Fruit fly (Drosophila melanogaster) whole organism, embryonic: ENCODE data around the gene Neu2.

ENCODE experiments used
- Bgb ChIP-seq: fragments of 200-800 bp; sonication (Bioruptor generic); IDR thresholded peaks from 2 replicates; pipeline ENCODE4 v1.3.6; 2022; ENCODE audit warnings: missing biosample characterization, missing genetic modification characterization; ENCODE audit not compliant: partially characterized antibody
- BtbVII ChIP-seq: fragments of 200-800 bp; sonication (Bioruptor generic); optimal IDR thresholded peaks from 3 replicates; lab custom pipeline; 2017; ENCODE audit warnings: missing biosample characterization, mild to moderate bottlenecking, missing genetic modification characterization
- CG10321 ChIP-seq: fragments of 200-800 bp; sonication (Bioruptor generic); IDR thresholded peaks from 2 replicates; pipeline ENCODE4 v1.3.6; 2022; ENCODE audit warnings: missing biosample characterization, missing genetic modification characterization
- CG10565 ChIP-seq: fragments of 200-800 bp; sonication (Bioruptor generic); optimal IDR thresholded peaks from 3 replicates; lab custom pipeline; 2016; ENCODE audit warnings: missing biosample characterization, mild to moderate bottlenecking, missing genetic modification characterization
- CG10959 ChIP-seq: fragments of 200-800 bp; sonication (Bioruptor generic); IDR thresholded peaks from 2 replicates; pipeline ENCODE4 v1.3.6; 2022; ENCODE audit warnings: missing biosample characterization, missing genetic modification characterization
- CG13624 ChIP-seq: fragments of 200-800 bp; sonication (Bioruptor generic); optimal IDR thresholded peaks from 2 replicates; lab custom pipeline; 2016; ENCODE audit warnings: missing biosample characterization, missing genetic modification characterization
- CG13894 ChIP-seq: fragments of 200-800 bp; sonication (Bioruptor generic); optimal IDR thresholded peaks from 3 replicates; lab custom pipeline; 2018; ENCODE audit warnings: missing biosample characterization, mild to moderate bottlenecking, missing genetic modification characterization, moderate library complexity
- CG15073 ChIP-seq: fragments of 200-800 bp; sonication (Bioruptor generic); optimal IDR thresholded peaks from 2 replicates; lab custom pipeline; 2016; ENCODE audit warnings: missing biosample characterization, missing genetic modification characterization
- CG15479 ChIP-seq: fragments of 200-800 bp; sonication (Bioruptor generic); optimal IDR thresholded peaks from 3 replicates; lab custom pipeline; 2019; ENCODE audit warnings: missing biosample characterization, mild to moderate bottlenecking, missing genetic modification characterization, moderate library complexity
- CG17186 ChIP-seq: fragments of 200-800 bp; sonication (Bioruptor generic); optimal IDR thresholded peaks from 3 replicates; lab custom pipeline; 2017; ENCODE audit warnings: missing biosample characterization, missing genetic modification reagents, missing genetic modification characterization
- CG17361 ChIP-seq: fragments of 200-800 bp; sonication (Bioruptor generic); IDR thresholded peaks from 3 replicates; pipeline ENCODE4 v1.3.6; 2022; ENCODE audit warnings: missing biosample characterization, missing genetic modification characterization
- CG2116 ChIP-seq: fragments of 200-800 bp; sonication (Bioruptor generic); optimal IDR thresholded peaks from 3 replicates; lab custom pipeline; 2018; ENCODE audit warnings: missing biosample characterization, mild to moderate bottlenecking, missing genetic modification characterization
- CG2120 ChIP-seq: fragments of 200-800 bp; sonication (Bioruptor generic); optimal IDR thresholded peaks from 3 replicates; lab custom pipeline; 2016; ENCODE audit warnings: missing biosample characterization, missing genetic modification characterization
- CG3847 ChIP-seq: fragments of 200-800 bp; sonication (Bioruptor generic); IDR thresholded peaks from 2 replicates; pipeline ENCODE4 v1.3.6; 2022; ENCODE audit warnings: missing biosample characterization, missing genetic modification characterization
- CG4424 ChIP-seq: fragments of 200-800 bp; sonication (Bioruptor generic); optimal IDR thresholded peaks from 3 replicates; lab custom pipeline; 2016; ENCODE audit warnings: missing biosample characterization, missing genetic modification characterization
- CG4617 ChIP-seq: fragments of 200-800 bp; sonication (Bioruptor generic); optimal IDR thresholded peaks from 3 replicates; lab custom pipeline; 2016; ENCODE audit warnings: missing biosample characterization, missing genetic modification characterization, borderline replicate concordance
- CG4707 ChIP-seq: fragments of 200-800 bp; sonication (Bioruptor generic); optimal IDR thresholded peaks from 2 replicates; lab custom pipeline; 2018; ENCODE audit warnings: missing biosample characterization, mild to moderate bottlenecking, missing genetic modification characterization, moderate library complexity
- CG4854 ChIP-seq: fragments of 200-800 bp; sonication (Bioruptor generic); optimal IDR thresholded peaks from 2 replicates; lab custom pipeline; 2016; ENCODE audit warnings: missing biosample characterization, missing genetic modification characterization, inconsistent platforms
- CG5180 ChIP-seq: fragments of 200-800 bp; sonication (Bioruptor generic); optimal IDR thresholded peaks from 3 replicates; lab custom pipeline; 2017; ENCODE audit warnings: missing biosample characterization, missing genetic modification characterization, mild to moderate bottlenecking, moderate library complexity, missing genetic modification reagents
- CG6689 ChIP-seq: fragments of 200-800 bp; sonication (Bioruptor generic); IDR thresholded peaks from 2 replicates; pipeline ENCODE4 v1.3.6; 2022; ENCODE audit warnings: missing biosample characterization, missing genetic modification characterization
- CG7556 ChIP-seq: fragments of 200-800 bp; sonication (Bioruptor generic); optimal IDR thresholded peaks from 2 replicates; lab custom pipeline; 2017; ENCODE audit warnings: missing biosample characterization, mild to moderate bottlenecking, missing genetic modification characterization
- CG7963 ChIP-seq: fragments of 200-800 bp; sonication (Bioruptor generic); IDR thresholded peaks from 3 replicates; pipeline ENCODE4 v1.3.6; 2022; ENCODE audit warnings: missing biosample characterization, missing genetic modification characterization; ENCODE audit not compliant: partially characterized antibody
- CG7987 ChIP-seq: fragments of 200-800 bp; sonication (Bioruptor generic); optimal IDR thresholded peaks from 2 replicates; lab custom pipeline; 2018; ENCODE audit warnings: missing biosample characterization, mild to moderate bottlenecking, missing genetic modification characterization, moderate library complexity
- CG8290 ChIP-seq, 3 experiments: fragments of 200-800 bp; sonication (Bioruptor generic); optimal IDR thresholded peaks; 2 replicates each; lab custom pipeline; 2016 to 2019; ENCODE audit warnings: missing biosample characterization in 3 of 3, missing genetic modification characterization in 3 of 3, mild to moderate bottlenecking in 2 of 3, moderate library complexity in 1 of 3
- CG9215 ChIP-seq: fragments of 200-800 bp; sonication (Bioruptor generic); IDR thresholded peaks from 2 replicates; pipeline ENCODE4 v1.3.6; 2022; ENCODE audit warnings: missing biosample characterization, missing genetic modification characterization
- CG9876 ChIP-seq: fragments of 200-800 bp; sonication (Bioruptor generic); optimal IDR thresholded peaks from 2 replicates; lab custom pipeline; 2016; ENCODE audit warnings: missing biosample characterization, missing genetic modification characterization
- CkIIα-i1 ChIP-seq: fragments of 200-800 bp; sonication (Bioruptor generic); IDR thresholded peaks from 2 replicates; pipeline ENCODE4 v1.3.6; 2022; ENCODE audit warnings: missing biosample characterization, missing genetic modification characterization
- Dek ChIP-seq: fragments of 200-800 bp; sonication (Bioruptor generic); optimal IDR thresholded peaks from 3 replicates; lab custom pipeline; 2019; ENCODE audit warnings: missing biosample characterization, mild to moderate bottlenecking, missing genetic modification characterization, moderate library complexity
- Dll ChIP-seq: fragments of 200-800 bp; sonication (Bioruptor generic); IDR thresholded peaks from 4 replicates; pipeline ENCODE4 v1.3.6; 2022; ENCODE audit warnings: missing biosample characterization, missing genetic modification characterization; ENCODE audit not compliant: partially characterized antibody
- Doc3 ChIP-seq: fragments of 200-800 bp; sonication (Bioruptor generic); IDR thresholded peaks from 3 replicates; pipeline ENCODE4 v1.3.6; 2022; ENCODE audit warnings: missing biosample characterization, missing genetic modification characterization; ENCODE audit not compliant: partially characterized antibody
- HHEX ChIP-seq: fragments of 200-800 bp; sonication (Bioruptor generic); optimal IDR thresholded peaks from 3 replicates; lab custom pipeline; 2017; ENCODE audit warnings: missing biosample characterization, mild to moderate bottlenecking, missing genetic modification characterization, missing genetic modification reagents
- Pdp1 ChIP-seq, 2 experiments: fragments of 200-800 bp; sonication (Bioruptor generic); optimal IDR thresholded peaks; 3 replicates each; lab custom pipeline; 2016; ENCODE audit warnings: missing biosample characterization in 2 of 2, missing genetic modification characterization in 2 of 2, mild to moderate bottlenecking in 1 of 2, moderate library complexity in 1 of 2
- Ravus ChIP-seq: fragments of 200-800 bp; sonication (Bioruptor generic); IDR thresholded peaks from 2 replicates; pipeline ENCODE4 v1.3.6; 2022; ENCODE audit warnings: missing biosample characterization, missing genetic modification characterization
- Rfx ChIP-seq: fragments of 200-800 bp; sonication (Bioruptor generic); IDR thresholded peaks from 2 replicates; pipeline ENCODE4 v1.3.6; 2022; ENCODE audit warnings: missing biosample characterization, missing genetic modification characterization
- Ssrp ChIP-seq: fragments of 200-800 bp; sonication (Bioruptor generic); optimal IDR thresholded peaks from 2 replicates; lab custom pipeline; 2018; ENCODE audit warnings: missing biosample characterization, mild to moderate bottlenecking, missing genetic modification characterization, moderate library complexity
- Stat92E ChIP-seq, 3 experiments: fragments of >200 bp in 2 of 3; fragments of 200-800 bp in 1 of 3; sonication (Bioruptor generic) in 1 of 3; optimal IDR thresholded peaks; 2 replicates each; lab custom pipeline; 2017 to 2019; ENCODE audit warnings: missing biosample characterization in 3 of 3, missing genetic modification characterization in 3 of 3, mild to moderate bottlenecking in 1 of 3, moderate library complexity in 1 of 3
- TFAM ChIP-seq: fragments of 200-800 bp; sonication (Bioruptor generic); optimal IDR thresholded peaks from 2 replicates; lab custom pipeline; 2017; ENCODE audit warnings: missing biosample characterization, missing genetic modification characterization, inconsistent platforms
- ase ChIP-seq: fragments of 200-800 bp; sonication (Bioruptor generic); IDR thresholded peaks from 3 replicates; pipeline ENCODE4 v1.3.6; 2022; ENCODE audit warnings: missing biosample characterization, missing genetic modification characterization
- btn ChIP-seq: fragments of 200-800 bp; sonication (Bioruptor generic); optimal IDR thresholded peaks from 2 replicates; lab custom pipeline; 2016; ENCODE audit warnings: missing biosample characterization, missing genetic modification characterization
- ems ChIP-seq: fragments of 200-800 bp; sonication (Bioruptor generic); optimal IDR thresholded peaks from 3 replicates; lab custom pipeline; 2016; ENCODE audit warnings: missing biosample characterization, missing genetic modification characterization
- fd96Cb ChIP-seq: fragments of 200-800 bp; sonication (Bioruptor generic); optimal IDR thresholded peaks from 2 replicates; lab custom pipeline; 2018; ENCODE audit warnings: missing biosample characterization, mild to moderate bottlenecking, missing genetic modification characterization, moderate library complexity
- gsb-n ChIP-seq: fragments of 200-800 bp; sonication (Bioruptor generic); optimal IDR thresholded peaks from 3 replicates; lab custom pipeline; 2018; ENCODE audit warnings: missing biosample characterization, mild to moderate bottlenecking, missing genetic modification characterization
- lbe ChIP-seq: fragments of 200-800 bp; sonication (Bioruptor generic); optimal IDR thresholded peaks from 2 replicates; lab custom pipeline; 2016; ENCODE audit warnings: missing biosample characterization, mild to moderate bottlenecking, missing genetic modification characterization
- nerfin-1 ChIP-seq: fragments of 200-800 bp; sonication (Bioruptor generic); optimal IDR thresholded peaks from 3 replicates; lab custom pipeline; 2019; ENCODE audit warnings: missing biosample characterization, mild to moderate bottlenecking, missing genetic modification characterization, moderate library complexity
- onecut ChIP-seq: fragments of 200-800 bp; sonication (Bioruptor generic); IDR thresholded peaks from 2 replicates; pipeline ENCODE4 v1.3.6; 2022; ENCODE audit warnings: missing biosample characterization, missing genetic modification characterization
- p53 ChIP-seq: fragments of 200-800 bp; sonication (Bioruptor generic); optimal IDR thresholded peaks from 2 replicates; lab custom pipeline; 2016; ENCODE audit warnings: missing biosample characterization, missing genetic modification characterization
- pros ChIP-seq: fragments of 200-800 bp; sonication (Bioruptor generic); optimal IDR thresholded peaks from 3 replicates; lab custom pipeline; 2019; ENCODE audit warnings: missing biosample characterization, mild to moderate bottlenecking, missing genetic modification characterization, moderate library complexity
- sima ChIP-seq: fragments of 200-800 bp; sonication (Bioruptor generic); optimal IDR thresholded peaks from 2 replicates; lab custom pipeline; 2016; ENCODE audit warnings: missing biosample characterization, missing genetic modification characterization
- twi ChIP-seq: fragments of 200-800 bp; optimal IDR thresholded peaks from 2 replicates; lab custom pipeline; 2019; ENCODE audit warnings: missing biosample characterization, mild to moderate bottlenecking, missing genetic modification characterization, moderate library complexity
- vvl ChIP-seq: fragments of 200-800 bp; sonication (Bioruptor generic); IDR thresholded peaks from 2 replicates; pipeline ENCODE4 v1.3.6; 2022; ENCODE audit warnings: missing biosample characterization, missing genetic modification characterization

The Neu2 gene

DNA sequence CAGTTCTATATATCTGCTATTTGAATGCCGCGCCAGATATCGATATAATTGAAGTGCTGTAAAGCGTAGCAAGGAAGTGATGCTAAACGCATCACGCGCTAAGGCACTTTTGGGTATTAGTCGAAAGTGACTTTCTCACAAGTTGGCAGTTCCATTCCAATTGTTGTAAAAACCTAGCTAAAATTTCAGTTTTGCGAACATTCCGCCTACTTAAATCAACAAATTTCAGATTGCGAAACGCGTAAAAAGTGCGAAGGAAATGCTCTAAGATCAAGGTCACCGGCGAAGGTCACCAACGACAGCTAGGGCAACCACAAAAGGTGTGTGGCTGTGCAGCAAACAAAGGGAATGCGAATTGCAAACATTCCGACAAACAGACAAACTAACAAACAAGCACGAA lies 44.7 kb downstream of the Neu2 start, which contains the start of gene Syx7 (continued):
- TF ChIP-seq CG13894 (tag; lab: Kevin White, UChicago) (no peak), Bgb (peak; percentile 69), CG15073 (GFP tag; lab: Kevin White, UChicago) (no peak), TFAM (GFP tag; lab: Kevin White, UChicago) (no peak), CG7987 (GFP tag; lab: Kevin White, UChicago) (no peak), Dll (GFP tag; lab: Robert Waterston, UW) (peak; percentile 59; the same call in 2 of the 4 replicates), CG10565 (GFP tag; lab: Kevin White, UChicago) (no peak), CG17186 (GFP tag; lab: Kevin White, UChicago) (peak; percentile 52), CG4854 (GFP tag; lab: Kevin White, UChicago) (peak; percentile 15), CG8290 (GFP tag; optimal IDR thresholded peaks at IDR 0.05; lab: Kevin White, UChicago) (no peak), CG8290 (tag; optimal IDR thresholded peaks at IDR 0.05; lab: Kevin White, UChicago) (no peak), onecut (GFP tag; lab: Robert Waterston, UW) (no peak), CG2116 (GFP tag; lab: Kevin White, UChicago) (peak; percentile 75), CG13624 (peak; percentile 49), CG7963 (0 out of 3 replicates have a peak, but pooled peaks have one; percentile 34), lbe (GFP tag; lab: Kevin White, UChicago) (peak; percentile 38), fd96Cb (tag; lab: Kevin White, UChicago) (no peak), CG6689 (GFP tag; lab: Robert Waterston, UW) (no peak), Rfx (GFP tag; lab: Robert Waterston, UW) (peak; percentile 52), CG4617 (GFP tag; lab: Kevin White, UChicago) (peak; percentile 96), CG17361 (GFP tag; lab: Robert Waterston, UW) (no peak), twi (tag; lab: Kevin White, UChicago) (no peak), CG9215 (GFP tag; lab: Robert Waterston, UW) (no peak), CG2120 (GFP tag; lab: Kevin White, UChicago) (peak; percentile 64), Dek (tag; lab: Kevin White, UChicago) (no peak), Doc3 (GFP tag; lab: Robert Waterston, UW) (peak; percentile 54; the same call in 1 of the 3 replicates), CG10959 (GFP tag; lab: Robert Waterston, UW) (no peak), CG7556 (GFP tag; lab: Kevin White, UChicago) (no peak), sima (GFP tag; lab: Kevin White, UChicago) (no peak), CkIIα-i1 (GFP tag; lab: Robert Waterston, UW) (no peak), nerfin-1 (peak; percentile 92), Stat92E (GFP tag; optimal IDR thresholded peaks at IDR 0.05; lab: Kevin White, UChicago) (peak in 1 of 3 experiments; percentile 1), CG10321 (GFP tag; lab: Robert Waterston, UW) (no peak), CG5180 (GFP tag; lab: Kevin White, UChicago) (no peak), pros (GFP tag; lab: Kevin White, UChicago) (no peak), CG9876 (GFP tag; lab: Kevin White, UChicago) (no peak), ems (peak; percentile 20), btn (no peak), CG4424 (GFP tag; lab: Kevin White, UChicago) (no peak), CG3847 (peak; percentile 74), Pdp1 (GFP tag; optimal IDR thresholded peaks at IDR 0.05; lab: Kevin White, UChicago) (peak; percentile 23 to 45), ase (GFP tag; lab: Robert Waterston, UW) (no peak), CG4707 (GFP tag; lab: Kevin White, UChicago) (no peak), p53 (no peak), HHEX (GFP tag; lab: Kevin White, UChicago) (no peak), BtbVII (GFP tag; lab: Kevin White, UChicago) (no peak), gsb-n (tag; lab: Kevin White, UChicago) (peak; percentile 5), Ravus (GFP tag; lab: Robert Waterston, UW) (no peak), vvl (GFP tag; lab: Robert Waterston, UW) (peak; percentile 54), Ssrp (tag; lab: Kevin White, UChicago) (no peak), CG15479 (GFP tag; lab: Kevin White, UChicago) (no peak)
